Worm (Caenorhabditis elegans): ENCODE data around the gene mrg-1.
"Not testable (repeated sequence)": the region's sequence is repeated elsewhere in the genome, so short reads cannot be mapped to it uniquely, and the experiment has no call there.

The mrg-1 gene

DNA sequence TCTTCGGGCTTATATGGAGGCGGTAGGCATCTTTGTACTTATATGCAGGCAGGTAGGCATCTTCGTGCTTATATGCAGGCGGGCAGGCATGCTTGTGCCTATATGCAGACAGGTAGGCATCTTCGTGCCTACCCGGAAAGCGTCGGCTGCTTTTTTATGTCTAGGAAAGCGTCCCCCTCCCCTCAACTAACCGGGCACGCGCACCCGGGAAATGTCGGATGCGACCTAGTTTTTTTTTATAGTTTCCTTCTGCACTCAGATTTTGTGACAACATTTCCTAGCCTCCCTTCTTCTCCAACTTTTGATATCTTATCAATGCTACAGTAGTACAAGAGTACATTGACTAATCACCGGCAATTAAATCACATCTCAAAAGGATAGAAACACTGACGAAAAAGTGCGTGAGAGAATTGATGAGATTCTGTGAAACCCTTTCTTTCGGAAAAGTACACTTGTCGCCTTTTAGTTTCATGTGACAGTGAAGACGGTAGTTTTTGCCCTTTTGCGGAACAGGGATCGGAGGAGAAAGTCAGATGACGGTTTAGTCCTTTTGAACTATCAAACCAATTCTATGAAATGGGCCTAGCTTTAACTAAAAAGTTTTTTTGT, 25.4 kb downstream of the mrg-1 start (continued):
- TF ChIP-seq ctbp-1 (GFP tag; IDR thresholded peaks at IDR 0.05) (no peak), ceh-20 (GFP tag; IDR thresholded peaks at IDR 0.05) (no peak), nhr-6 (tag; optimal IDR thresholded peaks at IDR 0.05) (no peak), saeg-2 (GFP tag; IDR thresholded peaks at IDR 0.05) (no peak), gei-8 (GFP tag; optimal IDR thresholded peaks at IDR 0.05) (no peak), Y75B8A.6 (GFP tag; IDR thresholded peaks at IDR 0.05) (no peak), egl-43 (GFP tag; IDR thresholded peaks at IDR 0.05) (no peak), mep-1 (tag; optimal IDR thresholded peaks at IDR 0.05) (no peak), attf-4 (tag; optimal IDR thresholded peaks at IDR 0.05) (no peak), madf-9 (GFP tag; conservative IDR thresholded peaks at IDR 0.05) (no peak), nhr-237 (tag; optimal IDR thresholded peaks at IDR 0.05) (no peak), aha-1 (tag) (peak; percentile 66), nhr-41 (GFP tag; IDR thresholded peaks at IDR 0.05) (no peak), nhr-48 (tag; optimal IDR thresholded peaks at IDR 0.05) (peak; percentile 39), mxl-3 (GFP tag; optimal IDR thresholded peaks at IDR 0.05) (no peak), spr-1 (tag; optimal IDR thresholded peaks at IDR 0.05) (no peak), hmg-1.1 (GFP tag; IDR thresholded peaks at IDR 0.05) (no peak), fkh-10 (GFP tag; optimal IDR thresholded peaks at IDR 0.05) (no peak), jun-1 (tag; optimal IDR thresholded peaks at IDR 0.05) (no peak), php-3 (GFP tag; IDR thresholded peaks at IDR 0.05) (no peak), daf-19 (GFP tag; conservative IDR thresholded peaks at IDR 0.05) (no peak), dmd-9 (GFP tag; IDR thresholded peaks at IDR 0.05) (no peak), nhr-111 (GFP tag; optimal IDR thresholded peaks at IDR 0.05) (no peak), zag-1 (tag; optimal IDR thresholded peaks at IDR 0.05) (no peak), fos-1 (tag; optimal IDR thresholded peaks at IDR 0.05) (no peak), ceh-32 (tag; optimal IDR thresholded peaks at IDR 0.05; ENCODE audit: poor library complexity) (no peak)

DNA sequence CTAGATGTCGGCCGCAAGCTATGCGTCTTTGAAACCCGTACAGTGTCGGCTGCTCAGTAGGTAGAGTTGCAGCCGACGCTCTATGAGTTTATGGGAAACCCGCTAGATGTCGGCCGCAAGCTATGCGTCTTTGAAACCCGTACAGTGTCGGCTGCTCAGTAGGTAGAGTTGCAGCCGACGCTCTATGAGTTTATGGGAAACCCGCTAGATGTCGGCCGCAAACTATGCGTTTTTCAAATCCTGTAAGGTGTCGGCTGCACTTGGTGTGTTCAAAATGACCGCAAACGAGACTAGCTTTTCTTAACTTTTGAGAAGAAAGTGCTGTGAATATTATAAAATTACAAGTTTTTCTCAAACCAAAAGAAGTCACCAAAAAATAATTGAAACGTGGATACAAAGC, 26.3 kb downstream of the mrg-1 start:
- TF ChIP-seq unc-62 (GFP tag; optimal IDR thresholded peaks at IDR 0.05 in 1 of 2) = peak in 1 of 2 experiments; percentile 30
- TF ChIP-seq unc-62 (tag; optimal IDR thresholded peaks at IDR 0.05) = not testable (repeated sequence)

DNA sequence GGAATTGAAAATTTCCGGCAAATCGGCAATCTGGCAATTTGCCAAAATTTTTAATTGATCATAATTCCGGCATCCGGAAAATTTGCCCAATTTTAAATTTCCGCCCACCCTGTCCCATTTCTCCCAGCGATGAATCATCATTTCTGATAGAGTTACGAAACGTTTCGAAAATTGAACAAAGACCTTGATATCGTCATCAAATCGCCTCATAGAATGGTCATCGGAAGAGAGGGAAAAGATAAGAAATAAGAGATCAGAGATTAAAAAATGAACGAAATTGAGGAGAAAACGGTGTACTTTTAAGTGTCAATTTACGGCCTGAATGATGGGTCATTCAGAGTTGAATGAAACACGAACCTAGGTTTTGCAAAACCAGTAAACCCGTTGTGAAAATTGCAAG, 26.8 kb downstream of the mrg-1 start:
- TF ChIP-seq unc-62 (GFP tag; optimal IDR thresholded peaks at IDR 0.05 in 1 of 2) (no peak), unc-62 (tag; optimal IDR thresholded peaks at IDR 0.05) (no peak), hif-1 (tag; optimal IDR thresholded peaks at IDR 0.05) (no peak), unc-130 (GFP tag; optimal IDR thresholded peaks at IDR 0.05) (no peak), dve-1 (tag; optimal IDR thresholded peaks at IDR 0.05; ENCODE audit: insufficient read depth) (peak; percentile 73), lin-13 (GFP tag; optimal IDR thresholded peaks at IDR 0.05) (peak; percentile 57), mep-1 (tag; optimal IDR thresholded peaks at IDR 0.05) (no peak), fos-1 (tag; optimal IDR thresholded peaks at IDR 0.05) (no peak), aha-1 (tag) (peak; percentile 55), hlh-11 (tag; optimal IDR thresholded peaks at IDR 0.05) (peak; percentile 51), dpl-1 (GFP tag; optimal IDR thresholded peaks at IDR 0.05) (peak; percentile 3), dmd-9 (GFP tag; IDR thresholded peaks at IDR 0.05) (no peak), dmd-6 (GFP tag; IDR thresholded peaks at IDR 0.05) (peak; percentile 69), nhr-28 (tag; optimal IDR thresholded peaks at IDR 0.05) (peak; percentile 52)

DNA sequence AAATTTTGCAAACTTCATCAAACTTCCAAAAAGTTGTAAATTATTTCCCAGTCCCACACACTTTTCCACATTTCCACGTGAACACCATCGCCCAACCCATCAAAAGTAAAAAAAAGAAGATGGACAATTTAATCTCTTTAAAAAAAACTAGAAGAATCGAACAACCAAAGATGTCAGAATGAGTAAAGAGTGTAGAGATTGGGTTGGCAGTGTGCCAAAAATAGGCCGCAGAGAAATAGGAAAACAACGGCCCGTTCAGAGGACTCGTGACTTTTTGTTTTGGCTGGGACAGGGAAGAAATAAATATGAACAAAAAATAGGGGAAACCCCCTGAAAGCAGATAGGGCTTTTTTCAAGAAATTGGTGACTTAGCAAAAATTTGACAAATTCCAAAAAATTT, 31.6 kb downstream of the mrg-1 start:
- peak; percentile 65; the same call in 1 of the 2 replicates for TF ChIP-seq tra-1 (GFP tag; IDR thresholded peaks at IDR 0.05)
- TF ChIP-seq hif-1 (tag; optimal IDR thresholded peaks at IDR 0.05) = peak in 1 of 2 experiments; percentile 9
- peak; percentile 61 for TF ChIP-seq cey-2 (tag; optimal IDR thresholded peaks at IDR 0.05; ENCODE audit: borderline replicate concordance, insufficient read depth)
- peak; percentile 75 for TF ChIP-seq hlh-30 (tag; optimal IDR thresholded peaks at IDR 0.05; ENCODE audit: insufficient read depth)
- no peak for TF ChIP-seq nhr-102 (tag; optimal IDR thresholded peaks at IDR 0.05)
- no peak for TF ChIP-seq nhr-6 (tag; optimal IDR thresholded peaks at IDR 0.05)
- TF ChIP-seq F26F4.8 (GFP tag; conservative IDR thresholded peaks at IDR 0.05) = no peak
- TF ChIP-seq dmd-6 (GFP tag; IDR thresholded peaks at IDR 0.05) = peak; percentile 69
- TF ChIP-seq T20F7.1 (GFP tag; optimal IDR thresholded peaks at IDR 0.05) = no peak
- TF ChIP-seq pha-4 (GFP tag; IDR thresholded peaks at IDR 0.05) = no peak
- TF ChIP-seq pha-4 (tag; optimal IDR thresholded peaks at IDR 0.05) = no peak
- no peak for TF ChIP-seq daf-8 (GFP tag; IDR thresholded peaks at IDR 0.05)
- TF ChIP-seq fos-1 (tag; optimal IDR thresholded peaks at IDR 0.05) = no peak
- no peak for TF ChIP-seq F10B5.3 (tag; optimal IDR thresholded peaks at IDR 0.05)
- TF ChIP-seq ceh-62 (tag; optimal IDR thresholded peaks at IDR 0.05) = no peak
